Fruit fly (Drosophila melanogaster): Measurements from ENCODE around the gene CG43331.

dm6 chr3L:22470299-22470791 is 33.3 kb downstream of the CG43331 start, which contains the start of gene CG11426:
- TF ChIP-seq ttk (optimal IDR thresholded peaks at IDR 0.05) (no peak), psq (optimal IDR thresholded peaks at IDR 0.05) (no peak), Myc (optimal IDR thresholded peaks at IDR 0.05) (no peak)

Data from Kc167 (cell line).